Fruit fly (Drosophila melanogaster) whole organism, embryonic: Measurements from ENCODE around the gene CG10809.

Experiments used
- CG10979 ChIP-seq: fragments of 200-800 bp; sonication (Bioruptor generic); optimal IDR thresholded peaks from 2 replicates; lab custom pipeline; 2018; ENCODE audit warnings: missing biosample characterization, mild to moderate bottlenecking, missing genetic modification characterization, moderate library complexity
- CG11504 ChIP-seq: fragments of 200-800 bp; sonication (Bioruptor generic); optimal IDR thresholded peaks from 3 replicates; lab custom pipeline; 2019; ENCODE audit warnings: missing biosample characterization, mild to moderate bottlenecking, missing genetic modification characterization, moderate library complexity
- CG13894 ChIP-seq: fragments of 200-800 bp; sonication (Bioruptor generic); optimal IDR thresholded peaks from 3 replicates; lab custom pipeline; 2018; ENCODE audit warnings: missing biosample characterization, mild to moderate bottlenecking, missing genetic modification characterization, moderate library complexity
- CG15601 ChIP-seq: fragments of 200-800 bp; sonication (Bioruptor generic); optimal IDR thresholded peaks from 3 replicates; lab custom pipeline; 2019; ENCODE audit warnings: missing biosample characterization, mild to moderate bottlenecking, missing genetic modification characterization, moderate library complexity
- CG1832 ChIP-seq: fragments of 200-800 bp; sonication (Bioruptor generic); optimal IDR thresholded peaks from 2 replicates; lab custom pipeline; 2017; ENCODE audit warnings: missing biosample characterization, mild to moderate bottlenecking, missing genetic modification characterization, inconsistent platforms
- CG2129 ChIP-seq: fragments of 200-800 bp; sonication (Bioruptor generic); IDR thresholded peaks from 2 replicates; pipeline ENCODE4 v1.3.6; 2022; ENCODE audit warnings: missing biosample characterization, missing genetic modification characterization; ENCODE audit not compliant: partially characterized antibody
- CG30020 ChIP-seq: fragments of 200-800 bp; optimal IDR thresholded peaks from 2 replicates; lab custom pipeline; 2019; ENCODE audit warnings: missing biosample characterization, mild to moderate bottlenecking, missing genetic modification characterization, moderate library complexity
- CG31365 ChIP-seq: fragments of 200-800 bp; sonication (Bioruptor generic); optimal IDR thresholded peaks from 2 replicates; lab custom pipeline; 2018; ENCODE audit warnings: missing biosample characterization, mild to moderate bottlenecking, missing genetic modification characterization
- CG32767 ChIP-seq: fragments of 200-800 bp; sonication (Bioruptor generic); IDR thresholded peaks from 2 replicates; pipeline ENCODE4 v1.3.6; 2022; ENCODE audit warnings: missing biosample characterization, missing genetic modification characterization
- CG32772 ChIP-seq: fragments of 200-800 bp; sonication (Bioruptor generic); IDR thresholded peaks from 2 replicates; pipeline ENCODE4 v1.3.6; 2022; ENCODE audit warnings: missing biosample characterization, missing genetic modification characterization
- CG6791 ChIP-seq: fragments of 200-800 bp; sonication (Bioruptor generic); IDR thresholded peaks from 3 replicates; pipeline ENCODE4 v1.3.6; 2022; ENCODE audit warnings: missing biosample characterization, missing genetic modification characterization; ENCODE audit not compliant: partially characterized antibody
- CG6854 ChIP-seq: fragments of 200-800 bp; sonication (Bioruptor generic); optimal IDR thresholded peaks from 3 replicates; lab custom pipeline; 2017; ENCODE audit warnings: missing biosample characterization, mild to moderate bottlenecking, missing genetic modification characterization
- CG8478 ChIP-seq: fragments of >200 bp; optimal IDR thresholded peaks from 2 replicates; lab custom pipeline; 2018
- CG9876 ChIP-seq: fragments of 200-800 bp; sonication (Bioruptor generic); optimal IDR thresholded peaks from 2 replicates; lab custom pipeline; 2016; ENCODE audit warnings: missing biosample characterization, missing genetic modification characterization
- CTCF ChIP-seq: fragments of 200-800 bp; sonication (Bioruptor generic); optimal IDR thresholded peaks from 2 replicates; lab custom pipeline; 2017; ENCODE audit warnings: missing biosample characterization, mild to moderate bottlenecking, missing genetic modification characterization, moderate library complexity
- Dp ChIP-seq: fragments of 200-800 bp; sonication (Bioruptor generic); optimal IDR thresholded peaks from 2 replicates; lab custom pipeline; 2018; ENCODE audit warnings: missing biosample characterization, mild to moderate bottlenecking, missing genetic modification characterization, moderate library complexity
- E2f2 ChIP-seq: fragments of 200-800 bp; sonication (Bioruptor generic); IDR thresholded peaks from 2 replicates; pipeline ENCODE4 v1.3.6; 2022; ENCODE audit warnings: missing biosample characterization, missing genetic modification characterization
- HmgD ChIP-seq: fragments of 200-800 bp; sonication (Bioruptor generic); optimal IDR thresholded peaks from 3 replicates; lab custom pipeline; 2016; ENCODE audit warnings: missing biosample characterization, missing genetic modification characterization
- Max ChIP-seq: fragments of 200-800 bp; sonication (Bioruptor generic); optimal IDR thresholded peaks from 2 replicates; lab custom pipeline; 2016; ENCODE audit warnings: missing biosample characterization, mild to moderate bottlenecking, missing genetic modification characterization
- NFAT ChIP-seq: fragments of 200-800 bp; sonication (Bioruptor generic); IDR thresholded peaks from 2 replicates; pipeline ENCODE4 v1.3.6; 2022; ENCODE audit warnings: missing biosample characterization, missing genetic modification characterization
- Nf-YB ChIP-seq: fragments of 200-800 bp; sonication (Bioruptor generic); optimal IDR thresholded peaks from 3 replicates; lab custom pipeline; 2019; ENCODE audit warnings: missing biosample characterization, mild to moderate bottlenecking, missing genetic modification characterization, moderate library complexity
- Oli ChIP-seq: fragments of 200-800 bp; sonication (Bioruptor generic); optimal IDR thresholded peaks from 2 replicates; lab custom pipeline; 2018; ENCODE audit warnings: missing biosample characterization, mild to moderate bottlenecking, missing genetic modification characterization, moderate library complexity
- Opbp ChIP-seq: fragments of 200-800 bp; sonication (Bioruptor generic); IDR thresholded peaks from 3 replicates; pipeline ENCODE4 v1.3.6; 2022; ENCODE audit warnings: missing biosample characterization, missing genetic modification characterization; ENCODE audit not compliant: partially characterized antibody
- Optix ChIP-seq: fragments of 200-800 bp; sonication (Bioruptor generic); IDR thresholded peaks from 3 replicates; pipeline ENCODE4 v1.3.6; 2022; ENCODE audit warnings: missing biosample characterization, missing genetic modification characterization
- Pdp1 ChIP-seq, 2 experiments: fragments of 200-800 bp; sonication (Bioruptor generic); optimal IDR thresholded peaks; 3 replicates each; lab custom pipeline; 2016; ENCODE audit warnings: missing biosample characterization in 2 of 2, missing genetic modification characterization in 2 of 2, mild to moderate bottlenecking in 1 of 2, moderate library complexity in 1 of 2
- Ptx1 ChIP-seq: fragments of 200-800 bp; sonication (Bioruptor generic); IDR thresholded peaks from 2 replicates; pipeline ENCODE4 v1.3.6; 2022; ENCODE audit warnings: missing biosample characterization, missing genetic modification characterization
- Ravus ChIP-seq: fragments of 200-800 bp; sonication (Bioruptor generic); IDR thresholded peaks from 2 replicates; pipeline ENCODE4 v1.3.6; 2022; ENCODE audit warnings: missing biosample characterization, missing genetic modification characterization
- Rfx ChIP-seq: fragments of 200-800 bp; sonication (Bioruptor generic); IDR thresholded peaks from 2 replicates; pipeline ENCODE4 v1.3.6; 2022; ENCODE audit warnings: missing biosample characterization, missing genetic modification characterization
- Side ChIP-seq: fragments of 200-800 bp; sonication (Bioruptor generic); optimal IDR thresholded peaks from 2 replicates; lab custom pipeline; 2016; ENCODE audit warnings: missing biosample characterization, missing genetic modification characterization
- bab2 ChIP-seq: fragments of 200-800 bp; sonication (Bioruptor generic); optimal IDR thresholded peaks from 2 replicates; lab custom pipeline; 2016; ENCODE audit warnings: missing biosample characterization, missing genetic modification characterization
- bsh ChIP-seq, 2 experiments: fragments of 200-800 bp; sonication (Bioruptor generic); optimal IDR thresholded peaks; 2 replicates each; lab custom pipeline; 2017 to 2018; ENCODE audit warnings: mild to moderate bottlenecking in 2 of 2, missing biosample characterization in 2 of 2, missing genetic modification characterization in 2 of 2, moderate library complexity in 1 of 2
- cad ChIP-seq: fragments of >200 bp; optimal IDR thresholded peaks from 2 replicates; lab custom pipeline; 2017; ENCODE audit warnings: missing biosample characterization, missing genetic modification characterization
- chinmo ChIP-seq: fragments of 200-800 bp; sonication (Bioruptor generic); IDR thresholded peaks from 4 replicates; pipeline ENCODE4 v1.3.6; 2022; ENCODE audit warnings: missing biosample characterization, missing genetic modification characterization; ENCODE audit not compliant: partially characterized antibody
- ci ChIP-seq: fragments of 200-800 bp; sonication (Bioruptor generic); IDR thresholded peaks from 3 replicates; pipeline ENCODE4 v1.3.6; 2022; ENCODE audit warnings: missing biosample characterization, missing genetic modification characterization
- disco-r ChIP-seq: fragments of 200-800 bp; sonication (Bioruptor generic); optimal IDR thresholded peaks from 2 replicates; lab custom pipeline; 2016; ENCODE audit warnings: missing biosample characterization, missing genetic modification characterization
- emc ChIP-seq: fragments of 200-800 bp; sonication (Bioruptor generic); optimal IDR thresholded peaks from 2 replicates; lab custom pipeline; 2016; ENCODE audit warnings: missing biosample characterization, missing genetic modification characterization
- en ChIP-seq: fragments of 200-800 bp; sonication (Bioruptor generic); optimal IDR thresholded peaks from 2 replicates; lab custom pipeline; 2016; ENCODE audit warnings: missing biosample characterization, missing genetic modification characterization
- nerfin-2 ChIP-seq: fragments of 200-800 bp; sonication (Bioruptor generic); IDR thresholded peaks from 2 replicates; pipeline ENCODE4 v1.3.6; 2022; ENCODE audit warnings: missing biosample characterization, missing genetic modification characterization; ENCODE audit not compliant: partially characterized antibody
- pros ChIP-seq: fragments of 200-800 bp; sonication (Bioruptor generic); optimal IDR thresholded peaks from 3 replicates; lab custom pipeline; 2019; ENCODE audit warnings: missing biosample characterization, mild to moderate bottlenecking, missing genetic modification characterization, moderate library complexity
- rib ChIP-seq: fragments of 200-800 bp; sonication (Bioruptor generic); IDR thresholded peaks from 2 replicates; pipeline ENCODE4 v1.3.6; 2022; ENCODE audit warnings: missing biosample characterization, missing genetic modification characterization
- ro ChIP-seq: fragments of 200-800 bp; sonication (Bioruptor generic); IDR thresholded peaks from 2 replicates; pipeline ENCODE4 v1.3.6; 2022; ENCODE audit warnings: missing biosample characterization, missing genetic modification characterization
- so ChIP-seq: fragments of 200-800 bp; sonication (Bioruptor generic); IDR thresholded peaks from 3 replicates; pipeline ENCODE4 v1.3.6; 2022; ENCODE audit warnings: missing biosample characterization, missing genetic modification characterization
- sr ChIP-seq: fragments of 200-800 bp; sonication (Bioruptor generic); IDR thresholded peaks from 3 replicates; pipeline ENCODE4 v1.3.6; 2022; ENCODE audit warnings: missing biosample characterization, missing genetic modification characterization
- stwl ChIP-seq: fragments of 200-800 bp; sonication (Bioruptor generic); optimal IDR thresholded peaks from 3 replicates; lab custom pipeline; 2018; ENCODE audit warnings: missing biosample characterization, mild to moderate bottlenecking, missing genetic modification characterization, moderate library complexity
- tio ChIP-seq: fragments of 200-800 bp; sonication (Bioruptor generic); optimal IDR thresholded peaks from 2 replicates; lab custom pipeline; 2017; ENCODE audit warnings: missing biosample characterization, missing genetic modification characterization, inconsistent platforms
- tll ChIP-seq, 2 experiments: fragments of 200-800 bp in 1 of 2; fragments of >200 bp in 1 of 2; sonication (Bioruptor generic) in 1 of 2; optimal IDR thresholded peaks; 2 replicates each; lab custom pipeline; 2017 to 2019; ENCODE audit warnings: missing biosample characterization in 2 of 2, missing genetic modification characterization in 2 of 2, mild to moderate bottlenecking in 1 of 2, moderate library complexity in 1 of 2

Gene CG10809

DNA sequence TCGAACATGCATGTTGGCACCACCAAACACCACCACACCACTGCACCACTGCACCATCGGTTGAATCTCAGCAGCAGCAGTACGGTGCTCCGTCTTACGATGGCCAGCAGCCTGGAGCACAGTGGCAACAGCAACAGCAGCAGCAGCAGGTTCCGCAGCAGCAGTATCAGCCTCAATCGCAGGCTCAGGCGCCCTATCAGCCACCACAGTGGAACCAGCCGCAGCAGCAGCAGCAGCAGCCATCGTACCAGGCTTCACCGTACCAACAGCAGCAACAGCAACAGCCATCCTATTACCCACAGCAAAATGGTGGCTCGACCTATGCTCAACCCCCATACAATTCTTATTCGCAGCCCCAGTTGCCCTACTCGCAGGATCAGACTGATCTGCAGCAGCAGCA is 27.6 kb downstream of the CG10809 start:
- 0 out of 3 replicates have a peak, but pooled peaks have one; percentile 9 for TF ChIP-seq ci (GFP tag; lab: Robert Waterston, UW)
- TF ChIP-seq Oli: no peak
- TF ChIP-seq CG6854 (GFP tag; lab: Kevin White, UChicago): no peak
- no peak for TF ChIP-seq Nf-YB (GFP tag; lab: Kevin White, UChicago)
- TF ChIP-seq emc (GFP tag; lab: Kevin White, UChicago): no peak
- no peak for TF ChIP-seq so (GFP tag; lab: Robert Waterston, UW)
- TF ChIP-seq disco-r (GFP tag; lab: Kevin White, UChicago): no peak
- TF ChIP-seq CG8478 (lab: Kevin White, UChicago): peak; percentile 57
- no peak for TF ChIP-seq Optix (GFP tag; lab: Robert Waterston, UW)
- no peak for TF ChIP-seq ro (GFP tag; lab: Robert Waterston, UW)
- no peak for TF ChIP-seq CG2129 (GFP tag; lab: Robert Waterston, UW)

DNA sequence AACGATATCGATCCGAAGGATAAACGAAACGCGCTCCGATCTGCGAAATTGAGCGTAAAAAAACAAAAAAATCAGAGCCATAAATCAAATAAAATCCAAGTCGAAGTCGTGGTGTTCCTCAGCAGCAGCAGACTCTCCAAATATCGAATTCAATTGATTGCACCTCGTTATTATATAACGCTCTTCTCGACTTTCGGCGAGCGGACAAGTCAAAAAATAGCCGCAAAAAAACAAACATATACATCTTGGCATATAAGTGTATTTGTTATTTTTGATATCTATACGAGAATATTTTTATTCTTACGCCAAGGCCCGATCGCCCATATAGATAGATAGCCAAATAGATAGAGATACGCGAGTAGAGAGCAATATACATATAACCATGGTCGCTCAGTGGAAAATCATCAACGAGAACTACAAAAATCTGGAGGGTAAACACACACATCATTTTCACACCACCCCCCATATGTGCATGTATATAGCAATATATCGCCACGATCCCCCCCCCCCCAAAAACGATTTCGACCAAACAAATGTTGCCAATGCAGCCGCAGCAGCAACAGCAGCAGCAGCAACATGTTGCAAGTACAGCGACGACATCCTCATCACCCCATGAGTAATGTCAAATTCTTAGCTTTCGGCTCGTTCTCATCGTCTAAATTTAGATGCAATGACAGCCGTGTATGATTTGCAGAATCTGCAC is 29.9 kb downstream of the CG10809 start:
- TF ChIP-seq Pdp1 (GFP tag; optimal IDR thresholded peaks at IDR 0.05; lab: Kevin White, UChicago) (peak in 1 of 2 experiments; percentile 90), CG11504 (tag; lab: Kevin White, UChicago) (peak; percentile 92), CG13894 (tag; lab: Kevin White, UChicago) (no peak)

DNA sequence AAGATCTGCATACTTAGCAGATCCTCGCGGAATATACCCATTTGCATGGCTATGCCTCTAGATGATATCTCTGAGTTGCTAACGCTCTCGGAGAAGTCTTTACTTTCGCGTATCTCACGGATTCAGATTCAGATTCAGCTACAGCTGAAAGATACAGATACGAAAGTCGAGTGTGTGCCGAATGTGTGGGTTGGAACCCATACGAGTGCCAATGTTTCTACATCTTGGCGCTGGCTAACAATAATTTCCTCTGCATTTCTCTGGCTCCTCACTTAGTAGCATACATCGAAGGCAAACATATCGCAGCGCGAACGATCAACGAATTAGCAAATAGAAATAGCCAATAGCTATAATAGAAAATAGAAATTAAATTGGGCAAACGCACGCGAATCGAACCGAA is 30.5 kb downstream of the CG10809 start:
- TF ChIP-seq Ptx1 (GFP tag; lab: Robert Waterston, UW): no peak
- TF ChIP-seq NFAT: no peak
- 0 out of 4 replicates have a peak, but pooled peaks have one; percentile 53 for TF ChIP-seq chinmo
- TF ChIP-seq HmgD (GFP tag; lab: Kevin White, UChicago): no peak
- TF ChIP-seq Max (GFP tag; lab: Kevin White, UChicago): no peak
- TF ChIP-seq en: no peak
- TF ChIP-seq CG1832 (GFP tag; lab: Kevin White, UChicago): no peak
- TF ChIP-seq CG30020 (tag; lab: Kevin White, UChicago): no peak
- no peak for TF ChIP-seq CG9876 (GFP tag; lab: Kevin White, UChicago)
- peak; percentile 82 for TF ChIP-seq sr
- no peak for TF ChIP-seq Side (GFP tag; lab: Kevin White, UChicago)
- no peak for TF ChIP-seq CG10979

DNA sequence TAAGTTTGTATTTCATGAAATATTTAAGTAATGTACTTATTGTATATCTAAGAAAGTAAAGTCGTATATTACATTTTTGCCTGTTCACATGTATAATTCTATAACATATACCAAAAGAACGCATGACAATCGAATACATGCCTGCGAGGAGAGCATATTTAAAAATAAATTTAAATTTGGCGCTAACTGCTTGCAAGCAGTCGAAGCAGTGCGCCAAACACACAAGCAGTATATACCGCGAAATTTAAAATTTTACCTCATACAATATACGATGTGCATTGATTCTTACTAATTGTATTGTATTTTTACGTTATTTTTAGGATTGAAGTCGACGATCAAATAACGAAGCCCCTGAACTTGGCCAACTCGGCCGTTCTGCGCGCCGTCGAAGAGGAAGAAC is 35.5 kb downstream of the CG10809 start:
- TF ChIP-seq nerfin-2 (no peak), tio (no peak), Dp (peak; percentile 81), tll (GFP tag; optimal IDR thresholded peaks at IDR 0.05; lab: Kevin White, UChicago) (no peak), Rfx (GFP tag; lab: Robert Waterston, UW) (no peak), E2f2 (GFP tag; lab: Robert Waterston, UW) (peak; percentile 99), CTCF (peak; percentile 22), stwl (peak; percentile 17), Opbp (GFP tag; lab: Robert Waterston, UW) (0 out of 3 replicates have a peak, but pooled peaks have one; percentile 29), pros (no peak), CG32767 (GFP tag; lab: Robert Waterston, UW) (no peak), CG32772 (GFP tag; lab: Robert Waterston, UW) (no peak), Optix (GFP tag; lab: Robert Waterston, UW) (no peak), cad (GFP tag; lab: Kevin White, UChicago) (no peak), bab2 (GFP tag; lab: Kevin White, UChicago) (no peak), CG6791 (GFP tag; lab: Robert Waterston, UW) (0 out of 3 replicates have a peak, but pooled peaks have one; percentile 31), rib (GFP tag; lab: Robert Waterston, UW) (no peak), bsh (GFP tag; optimal IDR thresholded peaks at IDR 0.05; lab: Kevin White, UChicago) (no peak), CG31365 (peak; percentile 99), Ravus (GFP tag; lab: Robert Waterston, UW) (no peak), CG15601 (tag; lab: Kevin White, UChicago) (no peak)
